Worm (Caenorhabditis elegans) whole organism, L4 larva: ENCODE data around the gene pkc-3.

Experiments
- F10B5.3 ChIP-seq: sonication (generic microtip); optimal IDR thresholded peaks from 2 replicates; lab custom pipeline; 2016; ENCODE audit warnings: mild to moderate bottlenecking, missing genetic modification characterization, missing compliant biosample characterization
- T20F7.1 ChIP-seq: fragments of 200-800 bp; sonication (Bioruptor generic); optimal IDR thresholded peaks from 2 replicates; lab custom pipeline; 2018; ENCODE audit warnings: mild to moderate bottlenecking, missing genetic modification characterization, missing compliant biosample characterization
- T26A8.4 ChIP-seq: fragments of 200-800 bp; sonication (Bioruptor generic); IDR thresholded peaks from 2 replicates; pipeline ENCODE4 v1.3.6; 2022; ENCODE audit warnings: missing genetic modification characterization, missing compliant biosample characterization
- ZK337.2 ChIP-seq: fragments of 200-800 bp; sonication (Bioruptor generic); IDR thresholded peaks from 2 replicates; pipeline ENCODE4 v1.3.6; 2022; ENCODE audit warnings: missing genetic modification reagents, missing genetic modification characterization, missing compliant biosample characterization
- ZK546.5 ChIP-seq, 2 experiments: sonication (generic microtip); optimal IDR thresholded peaks; 2 replicates each; lab custom pipeline; 2017; ENCODE audit warnings: missing biosample characterization in 2 of 2, missing genetic modification characterization in 2 of 2
- aha-1 ChIP-seq: fragments of 150-350 bp; peaks from one replicate; lab custom pipeline; 2014; ENCODE audit warnings: missing biosample characterization, missing genetic modification characterization
- aly-2 ChIP-seq: sonication (generic microtip); optimal IDR thresholded peaks from 2 replicates; lab custom pipeline; 2018; ENCODE audit warnings: missing biosample characterization, missing genetic modification characterization
- ceh-20 ChIP-seq: fragments of 200-800 bp; sonication (Bioruptor generic); IDR thresholded peaks from 2 replicates; pipeline ENCODE4 v1.3.6; 2022; ENCODE audit warnings: missing genetic modification reagents, missing genetic modification characterization, missing compliant biosample characterization
- cey-2 ChIP-seq: sonication (generic microtip); optimal IDR thresholded peaks from 3 replicates; lab custom pipeline; 2017; ENCODE audit warnings: missing genetic modification characterization, mild to moderate bottlenecking, missing compliant biosample characterization, antibody characterized with exemption, borderline replicate concordance; ENCODE audit not compliant: insufficient read depth
- egl-43 ChIP-seq: fragments of 200-800 bp; sonication (Bioruptor generic); IDR thresholded peaks from 2 replicates; pipeline ENCODE4 v1.3.6; 2022; ENCODE audit warnings: missing genetic modification reagents, missing genetic modification characterization, missing compliant biosample characterization
- gei-8 ChIP-seq: fragments of 200-800 bp; sonication (Bioruptor generic); optimal IDR thresholded peaks from 2 replicates; lab custom pipeline; 2018; ENCODE audit warnings: mild to moderate bottlenecking, missing genetic modification characterization, missing compliant biosample characterization
- hif-1 ChIP-seq, 2 experiments: sonication (generic microtip); optimal IDR thresholded peaks; 2 replicates each; lab custom pipeline; 2016 to 2017; ENCODE audit warnings: missing compliant biosample characterization in 2 of 2, missing genetic modification characterization in 2 of 2, missing genetic modification reagents in 2 of 2, missing genotype in 2 of 2, mild to moderate bottlenecking in 1 of 2
- hlh-11 ChIP-seq: fragments of 200-800 bp; sonication (Bioruptor generic); optimal IDR thresholded peaks from 2 replicates; lab custom pipeline; 2018; ENCODE audit warnings: mild to moderate bottlenecking, missing genetic modification characterization, missing compliant biosample characterization
- hlh-30 ChIP-seq: sonication (generic microtip); optimal IDR thresholded peaks from 2 replicates; lab custom pipeline; 2017; ENCODE audit warnings: antibody characterized with exemption, mild to moderate bottlenecking, missing genetic modification characterization, missing compliant biosample characterization; ENCODE audit not compliant: insufficient read depth
- lim-7 ChIP-seq: fragments of 200-800 bp; sonication (Bioruptor generic); IDR thresholded peaks from 2 replicates; pipeline ENCODE4 v1.3.6; 2022; ENCODE audit warnings: missing genetic modification characterization, missing compliant biosample characterization
- lin-29 ChIP-seq: fragments of 200-800 bp; sonication (Bioruptor generic); IDR thresholded peaks from 2 replicates; pipeline ENCODE4 v1.3.6; 2022; ENCODE audit warnings: missing genetic modification reagents, missing genetic modification characterization, missing compliant biosample characterization
- lin-38 ChIP-seq: fragments of 200-800 bp; sonication (Bioruptor generic); IDR thresholded peaks from 2 replicates; pipeline ENCODE4 v1.3.6; 2022; ENCODE audit warnings: missing genetic modification reagents, missing genetic modification characterization, missing compliant biosample characterization
- madf-5 ChIP-seq, 2 experiments: fragments of 200-800 bp; sonication (Bioruptor generic); IDR thresholded peaks; 2 replicates each; pipeline ENCODE4 v1.3.6; 2022; ENCODE audit warnings: missing compliant biosample characterization in 2 of 2, missing genetic modification characterization in 2 of 2
- mep-1 ChIP-seq: fragments of 150-350 bp; sonication (generic microtip); optimal IDR thresholded peaks from 3 replicates; lab custom pipeline; 2014; ENCODE audit warnings: missing biosample characterization, missing genetic modification characterization
- mes-2 ChIP-seq: sonication (generic microtip); optimal IDR thresholded peaks from 2 replicates; lab custom pipeline; 2016; ENCODE audit warnings: missing genotype, mild to moderate bottlenecking, missing genetic modification characterization, missing compliant biosample characterization; ENCODE audit not compliant: poor library complexity, severe bottlenecking
- nhr-10 ChIP-seq: fragments of 150-350 bp; optimal IDR thresholded peaks from 2 replicates; lab custom pipeline; 2014; ENCODE audit warnings: missing biosample characterization, missing genetic modification characterization
- nhr-11 ChIP-seq: fragments of 150-350 bp; optimal IDR thresholded peaks from 2 replicates; lab custom pipeline; 2014; ENCODE audit warnings: missing biosample characterization, missing genetic modification characterization
- nhr-237 ChIP-seq: sonication (generic microtip); optimal IDR thresholded peaks from 2 replicates; lab custom pipeline; 2017; ENCODE audit warnings: missing biosample characterization, missing genetic modification characterization
- nhr-41 ChIP-seq: fragments of 200-800 bp; sonication (Bioruptor generic); IDR thresholded peaks from 2 replicates; pipeline ENCODE4 v1.3.6; 2022; ENCODE audit warnings: missing genetic modification reagents, missing genetic modification characterization, missing compliant biosample characterization
- nhr-76 ChIP-seq: fragments of 150-350 bp; optimal IDR thresholded peaks from 2 replicates; lab custom pipeline; 2014; ENCODE audit warnings: missing biosample characterization, missing genetic modification characterization
- nhr-77 ChIP-seq: fragments of 150-350 bp; optimal IDR thresholded peaks from 2 replicates; lab custom pipeline; 2014; ENCODE audit warnings: missing biosample characterization, missing genetic modification characterization
- pha-4 ChIP-seq, 2 experiments: fragments of 150-350 bp in 1 of 2; fragments of 200-800 bp in 1 of 2; sonication (Bioruptor generic) in 1 of 2; IDR thresholded peaks in 1 of 2; optimal IDR thresholded peaks in 1 of 2; 2 replicates each; pipeline versions ENCODE4 v1.3.6 to Lab custom; 2014 to 2022; ENCODE audit warnings: missing genetic modification characterization in 2 of 2, missing genetic modification reagents in 2 of 2, missing biosample characterization in 1 of 2, missing compliant biosample characterization in 1 of 2
- snpc-4 ChIP-seq: fragments of 150-350 bp; optimal IDR thresholded peaks from 2 replicates; lab custom pipeline; 2014; ENCODE audit warnings: missing biosample characterization, missing genetic modification characterization
- spr-1 ChIP-seq: sonication (generic microtip); optimal IDR thresholded peaks from 2 replicates; lab custom pipeline; 2016; ENCODE audit warnings: mild to moderate bottlenecking, missing genetic modification characterization, missing compliant biosample characterization
- tag-97 ChIP-seq: fragments of 200-800 bp; sonication (Bioruptor generic); IDR thresholded peaks from 2 replicates; pipeline ENCODE4 v1.3.6; 2022; ENCODE audit warnings: missing genetic modification characterization, missing compliant biosample characterization
- tra-1 ChIP-seq: fragments of 200-800 bp; sonication (Bioruptor generic); IDR thresholded peaks from 2 replicates; pipeline ENCODE4 v1.3.6; 2022; ENCODE audit warnings: missing genetic modification reagents, missing genetic modification characterization, missing compliant biosample characterization
- unc-62 ChIP-seq, 3 experiments: fragments of 150-350 bp in 1 of 3; sonication (generic microtip); optimal IDR thresholded peaks in 2 of 3; peaks in 1 of 3; 1 replicate in 1 of 3; 2 replicates in 2 of 3; lab custom pipeline; 2014 to 2017; ENCODE audit warnings: missing biosample characterization in 3 of 3, missing genetic modification characterization in 3 of 3, missing genetic modification reagents in 3 of 3, missing genotype in 1 of 3
- zfp-3 ChIP-seq: fragments of 200-800 bp; sonication (Bioruptor generic); conservative IDR thresholded peaks from 2 replicates; pipeline ENCODE4 v1.3.6; 2022; ENCODE audit warnings: missing genetic modification reagents, missing genetic modification characterization, missing compliant biosample characterization

Gene pkc-3

DNA sequence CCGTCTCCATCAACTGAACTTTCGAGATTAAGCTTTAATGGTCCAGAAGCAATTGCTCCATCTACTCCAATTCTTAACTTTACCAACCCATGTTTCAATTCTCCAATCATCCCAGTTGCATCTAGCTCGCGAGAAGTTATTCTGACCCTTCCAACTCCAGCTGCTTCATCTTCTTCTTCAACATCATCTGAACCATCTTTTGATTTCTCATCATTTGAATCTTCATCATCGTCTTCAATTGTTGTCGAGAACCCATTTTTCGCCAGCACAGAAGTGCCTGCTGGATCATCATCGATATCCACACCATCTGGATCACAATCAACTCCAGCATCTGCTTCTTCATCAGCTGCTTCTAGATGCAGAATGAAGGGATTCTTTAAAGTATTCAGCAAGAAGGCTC lies 40.3 kb upstream of the pkc-3 start:
- TF ChIP-seq spr-1 (tag; lab: Kevin White, UChicago): no peak
- no peak for TF ChIP-seq hlh-30
- TF ChIP-seq ceh-20 (GFP tag; lab: Robert Waterston, UW): no peak
- no peak for TF ChIP-seq tra-1 (GFP tag; lab: Robert Waterston, UW)
- TF ChIP-seq snpc-4 (tag; lab: Kevin White, UChicago): no peak
- no peak for TF ChIP-seq hif-1 (tag; optimal IDR thresholded peaks at IDR 0.05; lab: Kevin White, UChicago)
- TF ChIP-seq unc-62 (GFP tag; optimal IDR thresholded peaks at IDR 0.05 in 1 of 2; lab: Kevin White, UChicago): peak in 1 of 2 experiments; percentile 81
- TF ChIP-seq unc-62 (tag; optimal IDR thresholded peaks at IDR 0.05; lab: Kevin White, UChicago): no peak
- no peak for TF ChIP-seq egl-43 (GFP tag; lab: Robert Waterston, UW)
- no peak for TF ChIP-seq madf-5 (GFP tag; IDR thresholded peaks at IDR 0.05; lab: Robert Waterston, UW)
- no peak for TF ChIP-seq tag-97 (GFP tag; lab: Robert Waterston, UW)
- TF ChIP-seq aha-1 (tag; lab: Kevin White, UChicago): peak; percentile 90
- no peak for TF ChIP-seq ZK337.2 (GFP tag; lab: Robert Waterston, UW)
- TF ChIP-seq nhr-11: no peak

DNA sequence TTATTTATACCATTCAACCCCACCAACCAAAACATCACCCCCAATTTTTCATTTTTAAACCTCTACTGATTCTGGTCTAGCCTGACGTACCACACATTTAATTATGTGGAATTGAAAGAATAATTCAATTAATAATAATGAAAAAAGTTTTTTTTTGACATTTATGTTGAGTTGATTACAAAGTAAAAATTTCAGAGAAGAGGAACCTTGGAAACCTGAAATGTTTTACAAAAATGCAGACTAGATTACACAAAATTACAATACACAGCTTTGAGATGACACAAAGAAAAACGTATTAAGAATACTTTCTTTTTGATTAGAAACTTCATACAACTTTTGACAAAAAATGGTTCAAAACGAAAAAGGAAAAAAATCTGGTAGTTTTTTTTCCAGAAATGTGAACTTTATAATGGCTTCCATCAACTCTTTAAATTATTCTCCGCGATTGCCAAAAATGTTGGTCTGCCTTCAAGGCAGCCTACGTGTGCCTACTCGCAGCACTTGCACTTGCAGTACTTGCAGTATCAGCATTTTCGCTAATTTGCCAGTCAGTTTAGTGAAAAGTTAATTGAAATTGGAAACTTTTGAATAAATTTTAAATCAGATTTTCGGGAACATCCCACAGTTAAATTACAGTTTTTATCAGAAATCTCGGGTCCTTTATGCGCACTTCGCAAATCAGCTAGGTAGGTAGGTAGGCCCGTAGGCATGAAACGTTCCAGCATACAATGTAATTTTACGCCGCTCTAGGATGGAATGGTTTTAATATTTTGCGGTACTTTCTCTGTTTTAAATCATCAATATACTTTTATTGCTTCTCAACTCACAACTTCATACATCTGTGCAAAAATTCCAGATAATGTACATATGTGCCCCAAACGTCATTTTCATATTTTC lies 38.9 kb upstream of the pkc-3 start:
- peak; percentile 29 for TF ChIP-seq aly-2 (tag; lab: Kevin White, UChicago)
- TF ChIP-seq nhr-237: no peak
- TF ChIP-seq lim-7 (GFP tag; lab: Robert Waterston, UW): 0 out of 2 replicates have a peak, but pooled peaks have one; percentile 3
- peak; percentile 37 for TF ChIP-seq nhr-10
- peak; percentile 15; the same call in 1 of the 2 replicates for TF ChIP-seq lin-38
- no peak for TF ChIP-seq cey-2 (tag; lab: Kevin White, UChicago)
- peak; percentile 61; the same call in 1 of the 2 replicates for TF ChIP-seq nhr-41 (GFP tag; lab: Robert Waterston, UW)
- TF ChIP-seq nhr-77 (tag; lab: Kevin White, UChicago): peak; percentile 43
- 0 out of 2 replicates have a peak, but pooled peaks have one; percentile 12 for TF ChIP-seq ceh-20 (GFP tag; lab: Robert Waterston, UW)
- TF ChIP-seq unc-62 (GFP tag; optimal IDR thresholded peaks at IDR 0.05 in 1 of 2; lab: Kevin White, UChicago): peak in 1 of 2 experiments; percentile 79
- no peak for TF ChIP-seq unc-62 (tag; optimal IDR thresholded peaks at IDR 0.05; lab: Kevin White, UChicago)
- 0 out of 2 replicates have a peak, but pooled peaks have one; percentile 72 for TF ChIP-seq zfp-3 (GFP tag; lab: Robert Waterston, UW)
- TF ChIP-seq hlh-30: no peak
- 0 out of 4 replicates have a peak, but pooled peaks of 1 of the 2 experiments have one; percentile 13 for TF ChIP-seq madf-5 (GFP tag; IDR thresholded peaks at IDR 0.05; lab: Robert Waterston, UW)
- TF ChIP-seq hlh-11 (tag; lab: Kevin White, UChicago): peak; percentile 18
- peak; percentile 37; the same call in 1 of the 2 replicates for TF ChIP-seq pha-4 (GFP tag; IDR thresholded peaks at IDR 0.05; lab: Robert Waterston, UW)
- no peak for TF ChIP-seq pha-4 (tag; optimal IDR thresholded peaks at IDR 0.05; lab: Kevin White, UChicago)
- peak; percentile 92 for TF ChIP-seq aha-1 (tag; lab: Kevin White, UChicago)
- peak; percentile 58 for TF ChIP-seq T26A8.4 (GFP tag; lab: Robert Waterston, UW)
- peak; percentile 15 for TF ChIP-seq T20F7.1 (GFP tag; lab: Kevin White, UChicago)
- 0 out of 2 replicates have a peak, but pooled peaks have one; percentile 15 for TF ChIP-seq lin-29 (GFP tag; lab: Robert Waterston, UW)
- peak; percentile 60 for TF ChIP-seq mep-1 (tag; lab: Kevin White, UChicago)
- no peak for TF ChIP-seq F10B5.3 (tag; lab: Kevin White, UChicago)
- TF ChIP-seq mes-2 (tag; lab: Kevin White, UChicago): peak; percentile 37
- peak; percentile 63 for TF ChIP-seq gei-8 (GFP tag; lab: Kevin White, UChicago)
- TF ChIP-seq nhr-76 (tag; lab: Kevin White, UChicago): no peak
- no peak for TF ChIP-seq ZK546.5 (tag; optimal IDR thresholded peaks at IDR 0.05; lab: Kevin White, UChicago)
- TF ChIP-seq egl-43 (GFP tag; lab: Robert Waterston, UW): 0 out of 2 replicates have a peak, but pooled peaks have one; percentile 43
- peak in 1 of 2 experiments; percentile 33 for TF ChIP-seq hif-1 (tag; optimal IDR thresholded peaks at IDR 0.05; lab: Kevin White, UChicago)
